Fruit fly (Drosophila melanogaster): Measurements from ENCODE around the gene Nufip.
A peak's percentile ranks its signal among the peaks of the same experiment; 100 is the strongest.

The Nufip gene

dm6 chr3L:18765657-18766592 lies 17.8 kb upstream of the Nufip start (continued):
- peak; percentile 56; the same call in 2 of the 3 replicates for TF ChIP-seq CG17361 (GFP tag; IDR thresholded peaks at IDR 0.05)
- no peak for TF ChIP-seq slou (GFP tag; optimal IDR thresholded peaks at IDR 0.05)
- peak; percentile 69; the same call in 1 of the 2 replicates for TF ChIP-seq Drgx (GFP tag; IDR thresholded peaks at IDR 0.05)
- TF ChIP-seq fru (optimal IDR thresholded peaks at IDR 0.05) = no peak
- TF ChIP-seq dm (GFP tag; optimal IDR thresholded peaks at IDR 0.05) = no peak
- peak; percentile 33 for TF ChIP-seq sd (tag; optimal IDR thresholded peaks at IDR 0.05)
- TF ChIP-seq CG31224 (GFP tag; IDR thresholded peaks at IDR 0.05) = no peak
- 0 out of 2 replicates have a peak, but pooled peaks have one; percentile 18 for TF ChIP-seq E2f2 (GFP tag; IDR thresholded peaks at IDR 0.05)
- TF ChIP-seq Fer3 (tag; optimal IDR thresholded peaks at IDR 0.05) = no peak
- peak in 1 of 2 experiments; percentile 12 for TF ChIP-seq Eip74EF (GFP tag; optimal IDR thresholded peaks at IDR 0.05)
- TF ChIP-seq CG2712 (tag; optimal IDR thresholded peaks at IDR 0.05) = peak; percentile 20
- TF ChIP-seq Abd-B (GFP tag; optimal IDR thresholded peaks at IDR 0.05) = no peak
- peak; percentile 11 for TF ChIP-seq CG4424 (GFP tag; optimal IDR thresholded peaks at IDR 0.05)
- no peak for TF ChIP-seq lilli (GFP tag; optimal IDR thresholded peaks at IDR 0.05)
- no peak; the same call in 1 of the 2 replicates for TF ChIP-seq HLH3B (GFP tag; IDR thresholded peaks at IDR 0.05)
- peak; percentile 27; the same call in 1 of the 2 replicates for TF ChIP-seq Xrp1 (GFP tag; IDR thresholded peaks at IDR 0.05)
- peak; percentile 8 for TF ChIP-seq CG15601 (tag; optimal IDR thresholded peaks at IDR 0.05)
- peak; percentile 36 for TF ChIP-seq CG18262 (tag; optimal IDR thresholded peaks at IDR 0.05)
- TF ChIP-seq CG4282 (GFP tag; optimal IDR thresholded peaks at IDR 0.05) = no peak
- TF ChIP-seq Chrac-16 (GFP tag; optimal IDR thresholded peaks at IDR 0.05) = no peak
- TF ChIP-seq Sox102F (GFP tag; optimal IDR thresholded peaks at IDR 0.05) = peak; percentile 66
- TF ChIP-seq sens-2 (GFP tag; IDR thresholded peaks at IDR 0.05) = no peak
- no peak for TF ChIP-seq CG18619 (GFP tag; optimal IDR thresholded peaks at IDR 0.05)
- TF ChIP-seq CG16863 (GFP tag; optimal IDR thresholded peaks at IDR 0.05) = peak; percentile 2
- peak; percentile 24; the same call in 1 of the 2 replicates for TF ChIP-seq ranshi (GFP tag; IDR thresholded peaks at IDR 0.05)
- no peak for TF ChIP-seq Ssrp (tag; optimal IDR thresholded peaks at IDR 0.05)
- TF ChIP-seq Fer2 (tag; optimal IDR thresholded peaks at IDR 0.05) = no peak
- TF ChIP-seq hkb (optimal IDR thresholded peaks at IDR 0.05) = no peak
- no peak; the same call in 1 of the 2 replicates for TF ChIP-seq hkb (GFP tag; IDR thresholded peaks at IDR 0.05)
- no peak for TF ChIP-seq CG6175 (GFP tag; IDR thresholded peaks at IDR 0.05)
- TF ChIP-seq Pdp1 (GFP tag; optimal IDR thresholded peaks at IDR 0.05) = peak in 1 of 2 experiments; percentile 92
- no peak for TF ChIP-seq CG12299 (tag; optimal IDR thresholded peaks at IDR 0.05)
- no peak for TF ChIP-seq CG4404 (GFP tag; IDR thresholded peaks at IDR 0.05)
- TF ChIP-seq CG8359 (GFP tag; optimal IDR thresholded peaks at IDR 0.05; ENCODE audit: borderline replicate concordance) = no peak
- TF ChIP-seq CG15073 (GFP tag; optimal IDR thresholded peaks at IDR 0.05) = no peak
- TF ChIP-seq da (GFP tag; optimal IDR thresholded peaks at IDR 0.05) = no peak
- no peak for TF ChIP-seq Gsc (GFP tag; IDR thresholded peaks at IDR 0.05)
- TF ChIP-seq sr (GFP tag; IDR thresholded peaks at IDR 0.05) = 0 out of 3 replicates have a peak, but pooled peaks have one; percentile 4
- TF ChIP-seq row (GFP tag; IDR thresholded peaks at IDR 0.05) = 0 out of 3 replicates have a peak, but pooled peaks have one; percentile 26
- TF ChIP-seq CG3847 (GFP tag; IDR thresholded peaks at IDR 0.05) = no peak
- TF ChIP-seq Rx (GFP tag; IDR thresholded peaks at IDR 0.05) = no peak
- peak; percentile 65 for TF ChIP-seq Sox100B (GFP tag; optimal IDR thresholded peaks at IDR 0.05)
- TF ChIP-seq CG31365 (tag; optimal IDR thresholded peaks at IDR 0.05) = no peak
- TF ChIP-seq mam (GFP tag; optimal IDR thresholded peaks at IDR 0.05) = no peak
- TF ChIP-seq CG4730 (GFP tag; IDR thresholded peaks at IDR 0.05) = no peak
- TF ChIP-seq Sin3A (optimal IDR thresholded peaks at IDR 0.05) = no peak
- no peak for TF ChIP-seq emc (GFP tag; optimal IDR thresholded peaks at IDR 0.05)
- TF ChIP-seq h (optimal IDR thresholded peaks at IDR 0.05) = no peak
- TF ChIP-seq CG9727 (GFP tag; optimal IDR thresholded peaks at IDR 0.05) = no peak
- TF ChIP-seq ewg (GFP tag; optimal IDR thresholded peaks at IDR 0.05) = no peak

Measured in whole organism, embryonic.